Fruit fly (Drosophila melanogaster) whole organism, embryonic: ENCODE data around the gene CG34008.
A peak's percentile ranks its signal among the peaks of the same experiment; 100 is the strongest.

Experiments used
- Abd-B ChIP-seq: fragments of 200-800 bp; sonication (Bioruptor generic); optimal IDR thresholded peaks from 2 replicates; lab custom pipeline; 2018; ENCODE audit warnings: missing biosample characterization, mild to moderate bottlenecking, missing genetic modification characterization, moderate library complexity
- Adf1 ChIP-seq: fragments of 200-800 bp; sonication (Bioruptor generic); IDR thresholded peaks from 2 replicates; pipeline ENCODE4 v1.3.6; 2022; ENCODE audit warnings: missing biosample characterization, missing genetic modification characterization
- B-H2 ChIP-seq: fragments of 200-800 bp; sonication (Bioruptor generic); optimal IDR thresholded peaks from 2 replicates; lab custom pipeline; 2018; ENCODE audit warnings: missing biosample characterization, mild to moderate bottlenecking, missing genetic modification characterization
- BtbVII ChIP-seq: fragments of 200-800 bp; sonication (Bioruptor generic); optimal IDR thresholded peaks from 3 replicates; lab custom pipeline; 2017; ENCODE audit warnings: missing biosample characterization, mild to moderate bottlenecking, missing genetic modification characterization
- CG10267 ChIP-seq: fragments of 200-800 bp; sonication (Bioruptor generic); optimal IDR thresholded peaks from 2 replicates; lab custom pipeline; 2018; ENCODE audit warnings: missing biosample characterization, mild to moderate bottlenecking, missing genetic modification characterization, moderate library complexity
- CG10654 ChIP-seq: fragments of 200-800 bp; sonication (Bioruptor generic); optimal IDR thresholded peaks from 2 replicates; lab custom pipeline; 2016; ENCODE audit warnings: missing biosample characterization, missing genetic modification characterization
- CG10959 ChIP-seq: fragments of 200-800 bp; sonication (Bioruptor generic); IDR thresholded peaks from 2 replicates; pipeline ENCODE4 v1.3.6; 2022; ENCODE audit warnings: missing biosample characterization, missing genetic modification characterization
- CG13624 ChIP-seq: fragments of 200-800 bp; sonication (Bioruptor generic); optimal IDR thresholded peaks from 2 replicates; lab custom pipeline; 2016; ENCODE audit warnings: missing biosample characterization, missing genetic modification characterization
- CG14050 ChIP-seq: fragments of 200-800 bp; sonication (Bioruptor generic); IDR thresholded peaks from 3 replicates; pipeline ENCODE4 v1.3.6; 2022; ENCODE audit warnings: missing biosample characterization, missing genetic modification characterization
- CG15073 ChIP-seq: fragments of 200-800 bp; sonication (Bioruptor generic); optimal IDR thresholded peaks from 2 replicates; lab custom pipeline; 2016; ENCODE audit warnings: missing biosample characterization, missing genetic modification characterization
- CG30020 ChIP-seq: fragments of 200-800 bp; optimal IDR thresholded peaks from 2 replicates; lab custom pipeline; 2019; ENCODE audit warnings: missing biosample characterization, mild to moderate bottlenecking, missing genetic modification characterization, moderate library complexity
- CG3281 ChIP-seq: fragments of 200-800 bp; sonication (Bioruptor generic); optimal IDR thresholded peaks from 3 replicates; lab custom pipeline; 2017; ENCODE audit warnings: missing biosample characterization, mild to moderate bottlenecking, missing genetic modification characterization
- CG33213 ChIP-seq: fragments of 200-800 bp; sonication (Bioruptor generic); optimal IDR thresholded peaks from 3 replicates; lab custom pipeline; 2016; ENCODE audit warnings: missing biosample characterization, missing genetic modification characterization
- CG8089 ChIP-seq: fragments of 200-800 bp; sonication (Bioruptor generic); optimal IDR thresholded peaks from 3 replicates; lab custom pipeline; 2016; ENCODE audit warnings: missing biosample characterization, missing genetic modification characterization
- CG9932 ChIP-seq: fragments of 200-800 bp; sonication (Bioruptor generic); IDR thresholded peaks from 2 replicates; pipeline ENCODE4 v1.3.6; 2022; ENCODE audit warnings: missing biosample characterization, missing genetic modification characterization
- Chrac-16 ChIP-seq: fragments of 200-800 bp; sonication (Bioruptor generic); optimal IDR thresholded peaks from 3 replicates; lab custom pipeline; 2016; ENCODE audit warnings: missing biosample characterization, missing genetic modification characterization
- E2f1 ChIP-seq: fragments of 200-800 bp; sonication (Bioruptor generic); IDR thresholded peaks from 2 replicates; pipeline ENCODE4 v1.3.6; 2022; ENCODE audit warnings: missing biosample characterization, missing genetic modification characterization
- Fer2 ChIP-seq: fragments of 200-800 bp; sonication (Bioruptor generic); optimal IDR thresholded peaks from 2 replicates; lab custom pipeline; 2018; ENCODE audit warnings: missing biosample characterization, mild to moderate bottlenecking, missing genetic modification characterization, moderate library complexity
- HLH4C ChIP-seq: fragments of 200-800 bp; sonication (Bioruptor generic); IDR thresholded peaks from 3 replicates; pipeline ENCODE4 v1.3.6; 2022; ENCODE audit warnings: missing biosample characterization, missing genetic modification characterization; ENCODE audit not compliant: partially characterized antibody
- Lhr ChIP-seq: fragments of 200-800 bp; sonication (Bioruptor generic); optimal IDR thresholded peaks from 3 replicates; lab custom pipeline; 2017; ENCODE audit warnings: mild to moderate bottlenecking, missing biosample characterization, missing genetic modification reagents, missing genetic modification characterization
- Meics ChIP-seq: fragments of 200-800 bp; sonication (Bioruptor generic); optimal IDR thresholded peaks from 2 replicates; lab custom pipeline; 2017; ENCODE audit warnings: missing biosample characterization, mild to moderate bottlenecking, missing genetic modification characterization
- Mes4 ChIP-seq: fragments of 200-800 bp; sonication (Bioruptor generic); optimal IDR thresholded peaks from 2 replicates; lab custom pipeline; 2016; ENCODE audit warnings: missing biosample characterization, missing genetic modification characterization
- Nf-YA ChIP-seq: fragments of 200-800 bp; sonication (Bioruptor generic); IDR thresholded peaks from 2 replicates; pipeline ENCODE4 v1.3.6; 2022; ENCODE audit warnings: missing biosample characterization, missing genetic modification characterization
- Poxn ChIP-seq: fragments of 200-800 bp; sonication (Bioruptor generic); IDR thresholded peaks from 2 replicates; pipeline ENCODE4 v1.3.6; 2022; ENCODE audit warnings: missing biosample characterization, missing genetic modification characterization
- Rfx ChIP-seq: fragments of 200-800 bp; sonication (Bioruptor generic); IDR thresholded peaks from 2 replicates; pipeline ENCODE4 v1.3.6; 2022; ENCODE audit warnings: missing biosample characterization, missing genetic modification characterization
- Rx ChIP-seq: fragments of 200-800 bp; sonication (Bioruptor generic); IDR thresholded peaks from 2 replicates; pipeline ENCODE4 v1.3.6; 2022; ENCODE audit warnings: missing biosample characterization, missing genetic modification characterization
- TFAM ChIP-seq: fragments of 200-800 bp; sonication (Bioruptor generic); optimal IDR thresholded peaks from 2 replicates; lab custom pipeline; 2017; ENCODE audit warnings: missing biosample characterization, missing genetic modification characterization, inconsistent platforms
- YL-1 ChIP-seq: fragments of 200-800 bp; sonication (Bioruptor generic); optimal IDR thresholded peaks from 3 replicates; lab custom pipeline; 2017; ENCODE audit warnings: missing biosample characterization, mild to moderate bottlenecking, missing genetic modification characterization
- abd-A ChIP-seq: fragments of 200-800 bp; sonication (Bioruptor generic); optimal IDR thresholded peaks from 3 replicates; lab custom pipeline; 2019; ENCODE audit warnings: missing biosample characterization, mild to moderate bottlenecking, missing genetic modification characterization, moderate library complexity
- chinmo ChIP-seq: fragments of 200-800 bp; sonication (Bioruptor generic); IDR thresholded peaks from 4 replicates; pipeline ENCODE4 v1.3.6; 2022; ENCODE audit warnings: missing biosample characterization, missing genetic modification characterization; ENCODE audit not compliant: partially characterized antibody
- emc ChIP-seq: fragments of 200-800 bp; sonication (Bioruptor generic); optimal IDR thresholded peaks from 2 replicates; lab custom pipeline; 2016; ENCODE audit warnings: missing biosample characterization, missing genetic modification characterization
- fd64A ChIP-seq: fragments of 200-800 bp; sonication (Bioruptor generic); optimal IDR thresholded peaks from 3 replicates; lab custom pipeline; 2018; ENCODE audit warnings: missing biosample characterization, mild to moderate bottlenecking, missing genetic modification characterization
- gem ChIP-seq: fragments of 200-800 bp; sonication (Bioruptor generic); optimal IDR thresholded peaks from 2 replicates; lab custom pipeline; 2019; ENCODE audit warnings: missing biosample characterization, mild to moderate bottlenecking, missing genetic modification characterization, moderate library complexity
- ham ChIP-seq: fragments of 200-800 bp; sonication (Bioruptor generic); IDR thresholded peaks from 2 replicates; pipeline ENCODE4 v1.3.6; 2022; ENCODE audit warnings: missing biosample characterization, missing genetic modification characterization
- insv ChIP-seq, 2 experiments: fragments of 200-800 bp; sonication (Bioruptor generic); optimal IDR thresholded peaks; 3 replicates each; lab custom pipeline; 2016 to 2018; ENCODE audit warnings: missing biosample characterization in 2 of 2, missing genetic modification characterization in 2 of 2
- knrl ChIP-seq: fragments of 200-800 bp; sonication (Bioruptor generic); IDR thresholded peaks from 3 replicates; pipeline ENCODE4 v1.3.6; 2022; ENCODE audit warnings: missing biosample characterization, missing genetic modification characterization; ENCODE audit not compliant: partially characterized antibody
- nerfin-1 ChIP-seq: fragments of 200-800 bp; sonication (Bioruptor generic); optimal IDR thresholded peaks from 3 replicates; lab custom pipeline; 2019; ENCODE audit warnings: missing biosample characterization, mild to moderate bottlenecking, missing genetic modification characterization, moderate library complexity
- prd ChIP-seq, 3 experiments: fragments of >200 bp in 2 of 3; fragments of 200-800 bp in 1 of 3; sonication (Bioruptor generic) in 1 of 3; optimal IDR thresholded peaks in 2 of 3; IDR thresholded peaks in 1 of 3; 2 replicates in 2 of 3; 3 replicates in 1 of 3; pipeline versions ENCODE4 v1.3.6 to Lab custom; 2017 to 2022; ENCODE audit warnings: missing biosample characterization in 1 of 3, missing genetic modification characterization in 1 of 3
- pros ChIP-seq: fragments of 200-800 bp; sonication (Bioruptor generic); optimal IDR thresholded peaks from 3 replicates; lab custom pipeline; 2019; ENCODE audit warnings: missing biosample characterization, mild to moderate bottlenecking, missing genetic modification characterization, moderate library complexity
- pzg ChIP-seq: fragments of 200-800 bp; sonication (Bioruptor generic); optimal IDR thresholded peaks from 3 replicates; lab custom pipeline; 2018; ENCODE audit warnings: missing biosample characterization, mild to moderate bottlenecking, missing genetic modification characterization, moderate library complexity
- schlank ChIP-seq: fragments of 200-800 bp; sonication (Bioruptor generic); optimal IDR thresholded peaks from 2 replicates; lab custom pipeline; 2018; ENCODE audit warnings: missing biosample characterization, mild to moderate bottlenecking, missing genetic modification characterization
- sd ChIP-seq: fragments of 200-800 bp; sonication (Bioruptor generic); optimal IDR thresholded peaks from 3 replicates; lab custom pipeline; 2018; ENCODE audit warnings: missing biosample characterization, mild to moderate bottlenecking, missing genetic modification characterization, moderate library complexity
- tna ChIP-seq: fragments of 200-800 bp; sonication (Bioruptor generic); IDR thresholded peaks from 2 replicates; pipeline ENCODE4 v1.3.6; 2022; ENCODE audit warnings: missing biosample characterization, missing genetic modification characterization; ENCODE audit not compliant: partially characterized antibody
- ttk ChIP-seq: fragments of 200-800 bp; sonication (Bioruptor generic); IDR thresholded peaks from 2 replicates; pipeline ENCODE4 v2.1.2; 2022; ENCODE audit warnings: missing biosample characterization, missing genetic modification characterization
- tup ChIP-seq: fragments of 200-800 bp; sonication (Bioruptor generic); optimal IDR thresholded peaks from 2 replicates; lab custom pipeline; 2016; ENCODE audit warnings: missing biosample characterization, mild to moderate bottlenecking, missing genetic modification characterization, moderate library complexity
- wdn ChIP-seq: fragments of 200-800 bp; sonication (Bioruptor generic); IDR thresholded peaks from 2 replicates; pipeline ENCODE4 v1.3.6; 2022; ENCODE audit warnings: missing biosample characterization, missing genetic modification characterization
- yki ChIP-seq: fragments of >200 bp; optimal IDR thresholded peaks from 3 replicates; lab custom pipeline; 2018
- zf30C ChIP-seq: fragments of 200-800 bp; sonication (Bioruptor generic); optimal IDR thresholded peaks from 3 replicates; lab custom pipeline; 2018; ENCODE audit warnings: missing biosample characterization, mild to moderate bottlenecking, missing genetic modification characterization

The CG34008 gene

DNA sequence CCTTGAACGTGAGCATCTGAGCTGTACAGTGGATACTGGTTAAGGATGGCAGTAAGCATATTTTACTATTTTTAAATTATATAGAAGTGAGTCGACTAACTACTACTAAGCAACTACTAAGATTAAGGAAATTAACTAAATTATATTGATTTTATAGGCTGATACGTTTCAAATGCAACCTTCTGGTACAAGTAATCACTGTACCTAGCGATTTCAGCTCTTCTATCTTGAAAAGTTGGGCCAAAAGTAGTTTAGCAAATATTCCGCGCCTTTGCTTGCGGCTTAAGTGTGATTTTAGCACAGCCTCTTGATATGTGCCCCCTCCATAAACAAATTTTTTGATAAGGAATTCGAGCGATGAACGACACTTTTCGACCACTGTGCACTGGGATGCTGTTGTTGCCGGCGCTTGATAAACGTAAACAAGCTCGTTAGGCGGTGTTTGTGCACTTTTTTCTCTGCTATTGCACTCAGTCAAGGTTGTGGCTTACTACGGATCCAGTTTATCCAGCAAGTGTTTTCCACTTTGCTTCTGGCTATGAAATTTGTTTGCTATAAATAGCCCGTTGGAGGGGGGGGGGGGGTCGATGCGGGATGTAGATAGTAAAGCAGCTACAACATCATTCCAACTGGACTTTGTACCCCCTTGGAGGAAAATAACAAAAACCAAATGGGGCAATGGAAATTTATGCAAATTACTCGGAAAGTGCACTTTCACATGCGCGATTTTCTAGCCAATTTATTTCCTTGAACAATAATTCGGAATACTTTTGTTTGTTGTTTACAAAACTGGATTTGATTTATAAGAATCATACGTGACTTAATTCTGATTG, 24.8 kb downstream of the CG34008 start (continued):
- TF ChIP-seq CG10959 (GFP tag; lab: Robert Waterston, UW) (0 out of 2 replicates have a peak, but pooled peaks have one; percentile 37), CG9932 (GFP tag; lab: Robert Waterston, UW) (peak; percentile 90), emc (GFP tag; lab: Kevin White, UChicago) (no peak), CG8089 (GFP tag; lab: Kevin White, UChicago) (no peak), nerfin-1 (tag; lab: Kevin White, UChicago) (no peak), HLH4C (GFP tag; lab: Robert Waterston, UW) (no peak), yki (lab: Kevin White, UChicago) (no peak), CG30020 (tag; lab: Kevin White, UChicago) (no peak), ttk (GFP tag; lab: Robert Waterston, UW) (peak; percentile 66), Meics (peak; percentile 75), Nf-YA (GFP tag; lab: Robert Waterston, UW) (peak; percentile 60; the same call in 1 of the 2 replicates), CG33213 (peak; percentile 20), wdn (GFP tag; lab: Robert Waterston, UW) (peak; percentile 61), abd-A (tag; lab: Kevin White, UChicago) (no peak), insv (GFP tag; optimal IDR thresholded peaks at IDR 0.05; lab: Kevin White, UChicago) (peak; percentile 48 to 94), Chrac-16 (peak; percentile 55), BtbVII (GFP tag; lab: Kevin White, UChicago) (peak; percentile 83), Poxn (GFP tag; lab: Robert Waterston, UW) (0 out of 2 replicates have a peak, but pooled peaks have one; percentile 29), CG13624 (peak; percentile 54), CG14050 (GFP tag; lab: Robert Waterston, UW) (peak; percentile 65), Fer2 (no peak), TFAM (GFP tag; lab: Kevin White, UChicago) (no peak), CG15073 (GFP tag; lab: Kevin White, UChicago) (no peak), B-H2 (no peak), knrl (GFP tag; lab: Robert Waterston, UW) (no peak), E2f1 (GFP tag; lab: Robert Waterston, UW) (peak; percentile 73), CG3281 (GFP tag; lab: Kevin White, UChicago) (peak; percentile 81), Rfx (GFP tag; lab: Robert Waterston, UW) (peak; percentile 93), tna (no peak), tup (no peak), schlank (tag; lab: Kevin White, UChicago) (no peak), fd64A (GFP tag; lab: Kevin White, UChicago) (no peak), sd (tag; lab: Kevin White, UChicago) (no peak), gem (tag; lab: Kevin White, UChicago) (peak; percentile 77), chinmo (GFP tag; lab: Robert Waterston, UW) (no peak; the same call in 3 of the 4 replicates), Mes4 (GFP tag; lab: Kevin White, UChicago) (no peak), CG10267 (tag; lab: Kevin White, UChicago) (peak; percentile 24), Rx (GFP tag; lab: Robert Waterston, UW) (no peak), YL-1 (no peak), zf30C (GFP tag; lab: Kevin White, UChicago) (no peak), Lhr (no peak), Abd-B (GFP tag; lab: Kevin White, UChicago) (peak; percentile 52), Adf1 (GFP tag; lab: Robert Waterston, UW) (no peak; the same call in 1 of the 2 replicates), prd (optimal IDR thresholded peaks at IDR 0.05; lab: Kevin White, UChicago) (no peak), prd (GFP tag; IDR thresholded peaks at IDR 0.05; lab: Robert Waterston, UW) (peak; percentile 76), CG10654 (no peak), pros (GFP tag; lab: Kevin White, UChicago) (no peak), pzg (GFP tag; lab: Kevin White, UChicago) (no peak), ham (GFP tag; lab: Robert Waterston, UW) (0 out of 2 replicates have a peak, but pooled peaks have one; percentile 24)
